Fruit fly (Drosophila melanogaster): Measurements from ENCODE around the gene Sap130.

DNA sequence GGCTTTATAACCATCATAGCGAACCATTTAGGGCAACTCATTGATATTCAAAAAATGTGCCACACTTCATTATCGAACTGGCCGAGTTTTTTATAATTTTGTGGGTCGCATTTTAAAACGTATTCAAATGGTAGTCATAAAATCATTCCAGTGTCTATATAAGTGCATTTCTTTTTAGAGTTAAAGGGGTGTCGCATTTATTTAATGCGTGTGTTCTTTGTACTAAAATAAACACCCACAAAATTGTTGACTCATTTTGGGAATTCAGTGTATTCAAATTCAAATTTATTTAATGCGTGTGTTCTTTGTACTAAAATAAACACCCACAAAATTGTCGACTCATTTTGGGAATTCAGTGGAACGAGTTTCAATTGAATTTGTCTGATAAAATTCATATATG, 24.7 kb downstream of the Sap130 start:
- TF ChIP-seq CG15710 (tag; optimal IDR thresholded peaks at IDR 0.05): no peak
- TF ChIP-seq rn (GFP tag; IDR thresholded peaks at IDR 0.05): no peak
- no peak for TF ChIP-seq Ets98B (GFP tag; IDR thresholded peaks at IDR 0.05)
- TF ChIP-seq Pif1B (GFP tag; optimal IDR thresholded peaks at IDR 0.05): no peak
- TF ChIP-seq CG12605 (GFP tag; IDR thresholded peaks at IDR 0.05): no peak
- no peak for TF ChIP-seq CG8301 (tag; optimal IDR thresholded peaks at IDR 0.05)
- no peak for TF ChIP-seq fd96Ca (GFP tag; IDR thresholded peaks at IDR 0.05)
- TF ChIP-seq CG34367 (tag; optimal IDR thresholded peaks at IDR 0.05): no peak
- no peak for TF ChIP-seq Pif1A (GFP tag; optimal IDR thresholded peaks at IDR 0.05)

All from whole organism, pupa.